Worm (Caenorhabditis elegans) whole organism, L1 larva: ENCODE measurements around the gene F37C12.21.
A peak's percentile ranks its signal among the peaks of the same experiment; 100 is the strongest.

Experiments
- C16A3.4 ChIP-seq: fragments of 150-350 bp; optimal IDR thresholded peaks from 2 replicates; lab custom pipeline; 2014; ENCODE audit warnings: missing biosample characterization, missing genetic modification characterization
- F16B12.6 ChIP-seq: fragments of 150-350 bp; optimal IDR thresholded peaks from 2 replicates; lab custom pipeline; 2014; ENCODE audit warnings: missing biosample characterization, missing genetic modification characterization
- Y116A8C.19 ChIP-seq: sonication (generic microtip); optimal IDR thresholded peaks from 2 replicates; lab custom pipeline; 2016; ENCODE audit warnings: missing compliant biosample characterization, missing genetic modification characterization, borderline replicate concordance
- aha-1 ChIP-seq: fragments of 150-350 bp; optimal IDR thresholded peaks from 2 replicates; lab custom pipeline; 2014; ENCODE audit warnings: missing biosample characterization, missing genetic modification characterization
- alr-1 ChIP-seq: fragments of 200-800 bp; sonication (Bioruptor generic); optimal IDR thresholded peaks from 2 replicates; lab custom pipeline; 2018; ENCODE audit warnings: borderline replicate concordance, mild to moderate bottlenecking, missing genetic modification characterization, missing compliant biosample characterization
- aly-2 ChIP-seq: fragments of 150-350 bp; optimal IDR thresholded peaks from 2 replicates; lab custom pipeline; 2014; ENCODE audit warnings: missing biosample characterization, missing genetic modification characterization
- blmp-1 ChIP-seq: fragments of 150-350 bp; optimal IDR thresholded peaks from 2 replicates; lab custom pipeline; 2014; ENCODE audit warnings: missing biosample characterization, missing genetic modification characterization
- ceh-8 ChIP-seq: fragments of 200-800 bp; sonication (Bioruptor generic); optimal IDR thresholded peaks from 2 replicates; lab custom pipeline; 2018; ENCODE audit warnings: mild to moderate bottlenecking, missing genetic modification characterization, moderate library complexity, missing compliant biosample characterization
- ceh-82 ChIP-seq, 3 experiments: fragments of 150-350 bp in 1 of 3; sonication (generic microtip) in 2 of 3; optimal IDR thresholded peaks; 2 replicates each; lab custom pipeline; 2014 to 2017; ENCODE audit warnings: missing biosample characterization in 3 of 3, missing genetic modification characterization in 3 of 3
- ceh-90 ChIP-seq: sonication (generic microtip); optimal IDR thresholded peaks from 2 replicates; lab custom pipeline; 2016; ENCODE audit warnings: missing genetic modification characterization, missing compliant biosample characterization
- dsc-1 ChIP-seq: sonication (generic microtip); optimal IDR thresholded peaks from 2 replicates; lab custom pipeline; 2016; ENCODE audit warnings: mild to moderate bottlenecking, missing genetic modification characterization, missing compliant biosample characterization
- efl-1 ChIP-seq, 4 experiments: fragments of 150-350 bp; optimal IDR thresholded peaks in 3 of 4; peaks in 1 of 4; 1 replicate in 1 of 4; 2 replicates in 3 of 4; lab custom pipeline; 2014; ENCODE audit warnings: missing biosample characterization in 2 of 4, missing genetic modification characterization in 2 of 4, missing genetic modification reagents in 2 of 4
- egl-13 ChIP-seq: sonication (generic microtip); optimal IDR thresholded peaks from 2 replicates; lab custom pipeline; 2016; ENCODE audit warnings: missing genotype, missing genetic modification reagents, missing genetic modification characterization, missing compliant biosample characterization
- egl-27 ChIP-seq, 2 experiments: fragments of 150-350 bp in 1 of 2; sonication (generic microtip); optimal IDR thresholded peaks; 3 replicates each; lab custom pipeline; 2017 to 2018; ENCODE audit warnings: missing biosample characterization in 2 of 2, missing genetic modification characterization in 2 of 2, missing genetic modification reagents in 2 of 2
- elt-2 ChIP-seq: sonication (generic microtip); optimal IDR thresholded peaks from 2 replicates; lab custom pipeline; 2016; ENCODE audit warnings: missing genetic modification characterization, mild to moderate bottlenecking, inconsistent platforms, missing compliant biosample characterization, missing genetic modification reagents
- elt-3 ChIP-seq, 6 experiments: fragments of 150-350 bp in 1 of 6; sonication (generic microtip); optimal IDR thresholded peaks; 2 replicates each; lab custom pipeline; 2017 to 2018; ENCODE audit warnings: missing biosample characterization in 6 of 6, missing genetic modification characterization in 6 of 6, inconsistent platforms in 1 of 6
- ets-5 ChIP-seq: fragments of 200-800 bp; sonication (Bioruptor generic); IDR thresholded peaks from 2 replicates; pipeline ENCODE4 v1.3.6; 2022; ENCODE audit warnings: missing genetic modification characterization, missing compliant biosample characterization
- fkh-10 ChIP-seq: sonication (generic microtip); optimal IDR thresholded peaks from 2 replicates; lab custom pipeline; 2017; ENCODE audit warnings: missing biosample characterization, missing genetic modification reagents, missing genetic modification characterization
- fkh-4 ChIP-seq: sonication (generic microtip); optimal IDR thresholded peaks from 2 replicates; lab custom pipeline; 2016; ENCODE audit warnings: missing compliant biosample characterization, missing genetic modification characterization, borderline replicate concordance
- fkh-8 ChIP-seq: sonication (generic microtip); optimal IDR thresholded peaks from 2 replicates; lab custom pipeline; 2016; ENCODE audit warnings: mild to moderate bottlenecking, missing genetic modification characterization, missing compliant biosample characterization
- grh-1 ChIP-seq: fragments of 200-800 bp; sonication (Bioruptor generic); IDR thresholded peaks from 2 replicates; pipeline ENCODE4 v1.3.6; 2022; ENCODE audit warnings: missing genetic modification reagents, missing genetic modification characterization, missing compliant biosample characterization
- hlh-17 ChIP-seq: fragments of 200-800 bp; sonication (Bioruptor generic); optimal IDR thresholded peaks from 2 replicates; lab custom pipeline; 2018; ENCODE audit warnings: missing genetic modification characterization, mild to moderate bottlenecking, missing compliant biosample characterization, moderate library complexity, borderline replicate concordance
- hlh-4 ChIP-seq: sonication (generic microtip); optimal IDR thresholded peaks from 2 replicates; lab custom pipeline; 2016; ENCODE audit warnings: mild to moderate bottlenecking, missing genetic modification characterization, missing compliant biosample characterization
- irx-1 ChIP-seq: sonication (generic microtip); optimal IDR thresholded peaks from 2 replicates; lab custom pipeline; 2016; ENCODE audit warnings: missing genetic modification characterization, missing compliant biosample characterization
- isw-1 ChIP-seq: fragments of 200-800 bp; sonication (Bioruptor generic); IDR thresholded peaks from 2 replicates; pipeline ENCODE4 v1.3.6; 2022; ENCODE audit warnings: missing genetic modification characterization, missing compliant biosample characterization
- jun-1 ChIP-seq: fragments of 150-350 bp; optimal IDR thresholded peaks from 2 replicates; lab custom pipeline; 2014; ENCODE audit warnings: missing biosample characterization, missing genetic modification reagents, missing genetic modification characterization
- lin-15B ChIP-seq: fragments of 150-350 bp; sonication (generic microtip); optimal IDR thresholded peaks from 3 replicates; lab custom pipeline; 2014; ENCODE audit warnings: missing biosample characterization, missing genetic modification characterization
- lin-39 ChIP-seq: fragments of 150-350 bp; optimal IDR thresholded peaks from 2 replicates; lab custom pipeline; 2014; ENCODE audit warnings: missing biosample characterization, missing genetic modification reagents, missing genetic modification characterization
- lir-3 ChIP-seq: sonication (generic microtip); optimal IDR thresholded peaks from 2 replicates; lab custom pipeline; 2016; ENCODE audit warnings: mild to moderate bottlenecking, missing genetic modification characterization, moderate library complexity, missing compliant biosample characterization; ENCODE audit not compliant: poor library complexity
- lsy-2 ChIP-seq, 2 experiments: fragments of 150-350 bp; optimal IDR thresholded peaks; 2 replicates each; lab custom pipeline; 2014; ENCODE audit warnings: missing biosample characterization in 2 of 2, missing genetic modification characterization in 2 of 2
- mab-9 ChIP-seq: fragments of 200-800 bp; sonication (Bioruptor generic); IDR thresholded peaks from 2 replicates; pipeline ENCODE4 v1.3.6; 2022; ENCODE audit warnings: missing genetic modification reagents, missing genetic modification characterization, missing compliant biosample characterization
- mdl-1 ChIP-seq, 2 experiments: fragments of 150-350 bp; optimal IDR thresholded peaks; 2 replicates each; lab custom pipeline; 2014 to 2017; ENCODE audit warnings: missing biosample characterization in 2 of 2, missing genetic modification characterization in 2 of 2, inconsistent platforms in 1 of 2
- mef-2 ChIP-seq: fragments of 150-350 bp; optimal IDR thresholded peaks from 2 replicates; lab custom pipeline; 2014; ENCODE audit warnings: missing biosample characterization, missing genetic modification characterization
- mep-1 ChIP-seq: fragments of 150-350 bp; optimal IDR thresholded peaks from 2 replicates; lab custom pipeline; 2014; ENCODE audit warnings: missing biosample characterization, missing genetic modification characterization
- nhr-12 ChIP-seq: sonication (generic microtip); optimal IDR thresholded peaks from 2 replicates; lab custom pipeline; 2017; ENCODE audit warnings: missing biosample characterization, missing genetic modification characterization
- nhr-19 ChIP-seq: fragments of 200-800 bp; sonication (Bioruptor generic); conservative IDR thresholded peaks from 2 replicates; pipeline ENCODE4 v1.3.6; 2022; ENCODE audit warnings: missing genetic modification characterization, missing compliant biosample characterization
- nhr-237 ChIP-seq: fragments of 150-350 bp; optimal IDR thresholded peaks from 2 replicates; lab custom pipeline; 2014; ENCODE audit warnings: missing biosample characterization, missing genetic modification characterization
- nhr-47 ChIP-seq: sonication (generic microtip); optimal IDR thresholded peaks from 2 replicates; lab custom pipeline; 2016; ENCODE audit warnings: mild to moderate bottlenecking, missing genetic modification characterization, moderate library complexity, missing compliant biosample characterization
- nhr-77 ChIP-seq: fragments of 150-350 bp; optimal IDR thresholded peaks from 2 replicates; lab custom pipeline; 2014; ENCODE audit warnings: missing biosample characterization, missing genetic modification characterization
- nhr-84 ChIP-seq: sonication (generic microtip); optimal IDR thresholded peaks from 2 replicates; lab custom pipeline; 2017; ENCODE audit warnings: missing biosample characterization, missing genetic modification characterization
- rnt-1 ChIP-seq: sonication (generic microtip); optimal IDR thresholded peaks from 2 replicates; lab custom pipeline; 2016; ENCODE audit warnings: mild to moderate bottlenecking, missing genetic modification characterization, moderate library complexity, missing compliant biosample characterization
- skn-1 ChIP-seq: fragments of 150-350 bp; optimal IDR thresholded peaks from 2 replicates; lab custom pipeline; 2014; ENCODE audit warnings: missing biosample characterization, missing genetic modification characterization
- snpc-4 ChIP-seq: fragments of 150-350 bp; optimal IDR thresholded peaks from 2 replicates; lab custom pipeline; 2014; ENCODE audit warnings: missing biosample characterization, missing genetic modification characterization
- snu-23 ChIP-seq: sonication (generic microtip); optimal IDR thresholded peaks from 2 replicates; lab custom pipeline; 2016; ENCODE audit warnings: missing genetic modification characterization, missing compliant biosample characterization
- sptf-1 ChIP-seq: fragments of 150-350 bp; optimal IDR thresholded peaks from 2 replicates; lab custom pipeline; 2014; ENCODE audit warnings: missing biosample characterization, missing genetic modification characterization
- tbx-2 ChIP-seq: sonication (generic microtip); optimal IDR thresholded peaks from 2 replicates; lab custom pipeline; 2016; ENCODE audit warnings: missing genetic modification characterization, missing compliant biosample characterization
- tlp-1 ChIP-seq: fragments of 150-350 bp; optimal IDR thresholded peaks from 2 replicates; lab custom pipeline; 2014; ENCODE audit warnings: missing biosample characterization, missing genetic modification characterization
- unc-130 ChIP-seq: fragments of 150-350 bp; optimal IDR thresholded peaks from 2 replicates; lab custom pipeline; 2017; ENCODE audit warnings: missing biosample characterization, missing genetic modification characterization, inconsistent platforms
- vab-15 ChIP-seq: sonication (generic microtip); optimal IDR thresholded peaks from 2 replicates; lab custom pipeline; 2017; ENCODE audit warnings: missing genotype, mild to moderate bottlenecking, missing genetic modification characterization, missing compliant biosample characterization
- zag-1 ChIP-seq: fragments of 150-350 bp; optimal IDR thresholded peaks from 2 replicates; lab custom pipeline; 2014; ENCODE audit warnings: missing biosample characterization, missing genetic modification characterization
- zip-4 ChIP-seq: fragments of 200-800 bp; sonication (Bioruptor generic); optimal IDR thresholded peaks from 2 replicates; lab custom pipeline; 2018; ENCODE audit warnings: mild to moderate bottlenecking, missing genetic modification characterization, moderate library complexity, missing compliant biosample characterization
- ztf-11 ChIP-seq, 2 experiments: sonication (generic microtip); optimal IDR thresholded peaks; 2 replicates each; lab custom pipeline; 2016 to 2017; ENCODE audit warnings: missing genetic modification characterization in 2 of 2, missing biosample characterization in 1 of 2, missing compliant biosample characterization in 1 of 2

Gene F37C12.21

DNA sequence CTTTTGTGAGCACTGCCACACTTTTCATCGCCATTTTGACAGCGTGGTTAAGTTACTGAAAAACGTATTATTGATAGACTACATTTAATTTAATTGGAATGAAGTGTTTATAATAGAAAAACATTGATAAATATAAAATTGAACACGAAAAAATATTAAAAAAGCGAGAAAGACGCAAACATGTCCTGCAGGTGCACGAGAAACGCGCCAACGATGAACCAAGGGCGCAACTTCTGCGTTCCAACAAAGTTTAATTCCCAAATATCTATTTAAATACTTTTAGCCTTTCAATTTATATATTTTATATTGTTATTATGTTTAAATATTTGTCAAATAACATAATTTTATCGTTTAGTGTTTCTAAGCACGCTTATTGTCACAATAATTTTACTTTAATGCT, 46.0 kb downstream of the F37C12.21 start, which contains the start of gene ndus-8:
Gene ndus-8 (minus strand): TSS at position 55 of the 400 bp plus-strand sequence.
- TF ChIP-seq egl-27 (tag; optimal IDR thresholded peaks at IDR 0.05; lab: Kevin White, UChicago) (no peak), zip-4 (GFP tag; lab: Kevin White, UChicago) (peak; percentile 35), snu-23 (peak; percentile 85), nhr-77 (tag; lab: Kevin White, UChicago) (no peak), ceh-8 (GFP tag; lab: Kevin White, UChicago) (no peak), lin-39 (peak; percentile 43), F16B12.6 (tag; lab: Kevin White, UChicago) (peak; percentile 59), aha-1 (tag; lab: Kevin White, UChicago) (no peak), ets-5 (GFP tag; lab: Robert Waterston, UW) (no peak), snpc-4 (peak; percentile 52), mdl-1 (tag; optimal IDR thresholded peaks at IDR 0.05; lab: Kevin White, UChicago) (peak in 1 of 2 experiments; percentile 57), jun-1 (tag; lab: Kevin White, UChicago) (peak; percentile 17), nhr-84 (no peak), ceh-90 (tag; lab: Kevin White, UChicago) (no peak), elt-3 (tag; optimal IDR thresholded peaks at IDR 0.05; lab: Kevin White, UChicago) (peak in 1 of 6 experiments; percentile 53), unc-130 (tag; lab: Kevin White, UChicago) (peak; percentile 90), nhr-19 (GFP tag; lab: Robert Waterston, UW) (peak; percentile 84), sptf-1 (no peak), aly-2 (tag; lab: Kevin White, UChicago) (no peak), fkh-4 (no peak), C16A3.4 (tag; lab: Kevin White, UChicago) (peak; percentile 79), fkh-8 (tag; lab: Kevin White, UChicago) (peak; percentile 18), blmp-1 (peak; percentile 67), egl-13 (tag; lab: Kevin White, UChicago) (peak; percentile 18), alr-1 (tag; lab: Kevin White, UChicago) (no peak), vab-15 (tag; lab: Kevin White, UChicago) (no peak), nhr-237 (no peak), nhr-12 (tag; lab: Kevin White, UChicago) (no peak), mep-1 (tag; lab: Kevin White, UChicago) (peak; percentile 95), isw-1 (GFP tag; lab: Robert Waterston, UW) (peak; percentile 37), zag-1 (no peak), elt-2 (tag; lab: Kevin White, UChicago) (peak; percentile 35), efl-1 (optimal IDR thresholded peaks at IDR 0.05; lab: Kevin White, UChicago) (peak; percentile 65 to 81), efl-1 (GFP tag; optimal IDR thresholded peaks at IDR 0.05 in 1 of 2; lab: Kevin White, UChicago) (peak; percentile 73 to 96), rnt-1 (tag; lab: Kevin White, UChicago) (peak; percentile 77), irx-1 (tag; lab: Kevin White, UChicago) (peak; percentile 34), fkh-10 (GFP tag; lab: Kevin White, UChicago) (no peak), grh-1 (no peak), hlh-4 (tag; lab: Kevin White, UChicago) (no peak), lsy-2 (tag; optimal IDR thresholded peaks at IDR 0.05; lab: Kevin White, UChicago) (peak; percentile 87 to 90), hlh-17 (no peak), ceh-82 (tag; optimal IDR thresholded peaks at IDR 0.05; lab: Kevin White, UChicago) (peak in 2 of 3 experiments; percentile 47 to 77), tlp-1 (tag; lab: Kevin White, UChicago) (no peak), lir-3 (peak; percentile 38), skn-1 (tag; lab: Kevin White, UChicago) (peak; percentile 57), nhr-47 (tag; lab: Kevin White, UChicago) (peak; percentile 76), lin-15B (tag; lab: Kevin White, UChicago) (peak; percentile 39), tbx-2 (peak; percentile 69), Y116A8C.19 (tag; lab: Kevin White, UChicago) (no peak), dsc-1 (tag; lab: Kevin White, UChicago) (peak; percentile 78), mef-2 (tag; lab: Kevin White, UChicago) (no peak), mab-9 (GFP tag; lab: Robert Waterston, UW) (no peak), ztf-11 (tag; optimal IDR thresholded peaks at IDR 0.05; lab: Kevin White, UChicago) (peak in 1 of 2 experiments; percentile 39)
